Fruit fly (Drosophila melanogaster): ENCODE results near the gene CG4822.
A peak's percentile ranks its signal among the peaks of the same experiment; 100 is the strongest.

Gene CG4822

dm6 chr2L:143088-143487 lies 21.5 kb upstream of the CG4822 start, which contains the start of the genes CG31974 and CG11454 (continued):
- TF ChIP-seq usp (GFP tag; optimal IDR thresholded peaks at IDR 0.05) (no peak), ssp (GFP tag; IDR thresholded peaks at IDR 0.05) (no peak), CG12769 (tag; optimal IDR thresholded peaks at IDR 0.05) (no peak), lov (optimal IDR thresholded peaks at IDR 0.05) (no peak), lov (GFP tag; IDR thresholded peaks at IDR 0.05) (no peak), Lpt (GFP tag; optimal IDR thresholded peaks at IDR 0.05) (no peak), ind (GFP tag; optimal IDR thresholded peaks at IDR 0.05) (no peak), CG4854 (GFP tag; optimal IDR thresholded peaks at IDR 0.05) (no peak), Ravus (GFP tag; IDR thresholded peaks at IDR 0.05) (no peak), CG17568 (GFP tag; optimal IDR thresholded peaks at IDR 0.05) (no peak), sob (GFP tag; IDR thresholded peaks at IDR 0.05) (peak; percentile 21; the same call in 1 of the 2 replicates), CG6254 (GFP tag; optimal IDR thresholded peaks at IDR 0.05) (no peak), CG1024 (GFP tag; IDR thresholded peaks at IDR 0.05) (no peak), pfk (GFP tag; optimal IDR thresholded peaks at IDR 0.05) (no peak), CG34376 (GFP tag; optimal IDR thresholded peaks at IDR 0.05) (peak; percentile 4), CG14050 (GFP tag; IDR thresholded peaks at IDR 0.05) (no peak), tap (tag; optimal IDR thresholded peaks at IDR 0.05) (no peak), CG9215 (GFP tag; IDR thresholded peaks at IDR 0.05) (no peak), CG1647 (GFP tag; optimal IDR thresholded peaks at IDR 0.05) (no peak), CG15601 (tag; optimal IDR thresholded peaks at IDR 0.05) (no peak), CG2202 (tag; optimal IDR thresholded peaks at IDR 0.05) (no peak), sr (GFP tag; IDR thresholded peaks at IDR 0.05) (no peak), otp (GFP tag; IDR thresholded peaks at IDR 0.05) (no peak), Awh (GFP tag; IDR thresholded peaks at IDR 0.05) (no peak), bcd (GFP tag; optimal IDR thresholded peaks at IDR 0.05) (no peak), esg (GFP tag; conservative IDR thresholded peaks at IDR 0.05) (no peak), gsb-n (tag; optimal IDR thresholded peaks at IDR 0.05) (no peak), CG6791 (GFP tag; IDR thresholded peaks at IDR 0.05; ENCODE audit: partially characterized antibody) (peak; percentile 69; the same call in 2 of the 3 replicates), CG18476 (GFP tag; optimal IDR thresholded peaks at IDR 0.05) (no peak), Usf (GFP tag; optimal IDR thresholded peaks at IDR 0.05) (no peak), CG7357 (GFP tag; IDR thresholded peaks at IDR 0.05) (no peak), CG16815 (GFP tag; optimal IDR thresholded peaks at IDR 0.05) (no peak), CG13287 (GFP tag; IDR thresholded peaks at IDR 0.05; ENCODE audit: partially characterized antibody) (peak; percentile 97), Optix (GFP tag; IDR thresholded peaks at IDR 0.05) (no peak), Rx (GFP tag; IDR thresholded peaks at IDR 0.05) (no peak), CG6175 (GFP tag; IDR thresholded peaks at IDR 0.05) (no peak), CG15011 (GFP tag; optimal IDR thresholded peaks at IDR 0.05) (no peak), CG2889 (GFP tag; IDR thresholded peaks at IDR 0.05) (no peak), onecut (GFP tag; IDR thresholded peaks at IDR 0.05) (no peak), ERR (GFP tag; optimal IDR thresholded peaks at IDR 0.05) (no peak), sd (tag; optimal IDR thresholded peaks at IDR 0.05) (no peak), YL-1 (GFP tag; optimal IDR thresholded peaks at IDR 0.05) (peak; percentile 38), Mes4 (GFP tag; optimal IDR thresholded peaks at IDR 0.05) (no peak), BtbVII (GFP tag; optimal IDR thresholded peaks at IDR 0.05) (no peak), Med (GFP tag) (peak; percentile 83), sima (GFP tag; optimal IDR thresholded peaks at IDR 0.05) (no peak), CG13123 (GFP tag; optimal IDR thresholded peaks at IDR 0.05) (no peak), CG8478 (optimal IDR thresholded peaks at IDR 0.05) (no peak), Kr (GFP tag; optimal IDR thresholded peaks at IDR 0.05) (no peak), nom (GFP tag; optimal IDR thresholded peaks at IDR 0.05) (peak; percentile 2), CG3838 (GFP tag; optimal IDR thresholded peaks at IDR 0.05) (no peak), cato (GFP tag; optimal IDR thresholded peaks at IDR 0.05; ENCODE audit: borderline replicate concordance) (no peak), seq (GFP tag; IDR thresholded peaks at IDR 0.05) (no peak), Hr39 (optimal IDR thresholded peaks at IDR 0.05) (no peak)

Data from whole organism, embryonic.